Worm (Caenorhabditis elegans): ENCODE results near the gene F57G12.2.

- TF ChIP-seq pqm-1 (tag; optimal IDR thresholded peaks at IDR 0.05), result no peak
- TF ChIP-seq ama-1 (optimal IDR thresholded peaks at IDR 0.05), result no peak
Measured at ce11 chrX:12164943-12165342, 5.1 kb upstream of the F57G12.2 start.

All from whole organism, L3 larva.